Worm (Caenorhabditis elegans): ENCODE data around the gene C05B5.16.

ce11 chrIII:9997890-9998289 is 14.3 kb upstream of the C05B5.16 start, which contains the start of gene pqn-8:
- no peak for TF ChIP-seq tra-4 (tag; optimal IDR thresholded peaks at IDR 0.05)
- no peak for TF ChIP-seq hmg-4 (GFP tag; optimal IDR thresholded peaks at IDR 0.05)
- no peak for TF ChIP-seq tbx-37 (GFP tag; conservative IDR thresholded peaks at IDR 0.05)
- TF ChIP-seq ama-1 (optimal IDR thresholded peaks at IDR 0.05) = no peak
